Fruit fly (Drosophila melanogaster): ENCODE measurements around the gene CRAT.

- TF ChIP-seq Pif1B (GFP tag; optimal IDR thresholded peaks at IDR 0.05), result no peak
- no peak for TF ChIP-seq CG15710 (tag; optimal IDR thresholded peaks at IDR 0.05)
- TF ChIP-seq Ets98B (GFP tag; IDR thresholded peaks at IDR 0.05), result no peak
- no peak for TF ChIP-seq CG4496 (GFP tag; IDR thresholded peaks at IDR 0.05)
- TF ChIP-seq CG17806 (tag; optimal IDR thresholded peaks at IDR 0.05), result no peak
- no peak for TF ChIP-seq D1 (tag; optimal IDR thresholded peaks at IDR 0.05)
- no peak for TF ChIP-seq CG9948 (tag; optimal IDR thresholded peaks at IDR 0.05)
- no peak for TF ChIP-seq CG12605 (GFP tag; IDR thresholded peaks at IDR 0.05)
- TF ChIP-seq CG34367 (tag; optimal IDR thresholded peaks at IDR 0.05), result no peak
- TF ChIP-seq CG8301 (tag; optimal IDR thresholded peaks at IDR 0.05), result no peak
- TF ChIP-seq rn (GFP tag; IDR thresholded peaks at IDR 0.05), result no peak
These were observed 36.0 kb downstream of the CRAT start, which contains the start of gene Osi20 for dm6 chr3R:6339795-6340194.
